Worm (Caenorhabditis elegans): ENCODE measurements around the gene srx-78.

ce11 chrV:15058423-15058822, 36.4 kb upstream of the srx-78 start:
- TF ChIP-seq lin-13 (tag; optimal IDR thresholded peaks at IDR 0.05) (no peak), nhr-237 (tag; optimal IDR thresholded peaks at IDR 0.05) (no peak), unc-39 (tag; optimal IDR thresholded peaks at IDR 0.05) (no peak)
